Worm (Caenorhabditis elegans) whole organism, early embryonic: Measurements from ENCODE around the gene Y43F8B.7.
A peak's percentile ranks its signal among the peaks of the same experiment; 100 is the strongest.

Experiments used
- B0310.2 ChIP-seq: sonication (generic microtip); optimal IDR thresholded peaks from 2 replicates; lab custom pipeline; 2016; ENCODE audit warnings: mild to moderate bottlenecking, missing genetic modification characterization, missing compliant biosample characterization
- F13C5.2 ChIP-seq: sonication (generic microtip); optimal IDR thresholded peaks from 2 replicates; lab custom pipeline; 2017; ENCODE audit warnings: mild to moderate bottlenecking, missing genetic modification characterization, inconsistent platforms, missing compliant biosample characterization
- aly-1 ChIP-seq: sonication (generic microtip); optimal IDR thresholded peaks from 2 replicates; lab custom pipeline; 2016; ENCODE audit warnings: missing genetic modification characterization, missing compliant biosample characterization
- ama-1 ChIP-seq: fragments of 150-350 bp; optimal IDR thresholded peaks from 2 replicates; lab custom pipeline; 2014
- ceh-13 ChIP-seq: fragments of 200-800 bp; sonication (Bioruptor generic); optimal IDR thresholded peaks from 2 replicates; lab custom pipeline; 2018; ENCODE audit warnings: mild to moderate bottlenecking, missing genetic modification characterization, missing compliant biosample characterization
- ceh-36 ChIP-seq: sonication (generic microtip); optimal IDR thresholded peaks from 2 replicates; lab custom pipeline; 2016; ENCODE audit warnings: missing genetic modification characterization, inconsistent platforms, missing compliant biosample characterization
- ets-7 ChIP-seq: sonication (generic microtip); optimal IDR thresholded peaks from 2 replicates; lab custom pipeline; 2016; ENCODE audit warnings: missing genotype, missing genetic modification characterization, missing compliant biosample characterization
- flt-1 ChIP-seq: fragments of 200-800 bp; sonication (Bioruptor generic); IDR thresholded peaks from 2 replicates; pipeline ENCODE4 v1.3.6; 2022; ENCODE audit warnings: missing genetic modification characterization, missing compliant biosample characterization
- hmbx-1 ChIP-seq: sonication (generic microtip); optimal IDR thresholded peaks from 2 replicates; lab custom pipeline; 2016; ENCODE audit warnings: mild to moderate bottlenecking, missing genetic modification characterization, missing compliant biosample characterization
- hmg-4 ChIP-seq: fragments of 200-800 bp; sonication (Bioruptor generic); optimal IDR thresholded peaks from 2 replicates; lab custom pipeline; 2018; ENCODE audit warnings: mild to moderate bottlenecking, missing genetic modification characterization, missing compliant biosample characterization
- hnd-1 ChIP-seq: sonication (generic microtip); optimal IDR thresholded peaks from 2 replicates; lab custom pipeline; 2016; ENCODE audit warnings: missing genetic modification characterization, missing compliant biosample characterization
- pes-1 ChIP-seq: fragments of 200-800 bp; sonication (Bioruptor generic); IDR thresholded peaks from 2 replicates; pipeline ENCODE4 v1.3.6; 2022; ENCODE audit warnings: missing genetic modification reagents, missing genetic modification characterization, missing compliant biosample characterization
- scrt-1 ChIP-seq: fragments of 200-800 bp; sonication (Bioruptor generic); IDR thresholded peaks from 2 replicates; pipeline ENCODE4 v1.3.6; 2022; ENCODE audit warnings: missing genetic modification characterization, missing compliant biosample characterization
- sea-1 ChIP-seq: fragments of 200-800 bp; sonication (Bioruptor generic); conservative IDR thresholded peaks from 2 replicates; pipeline ENCODE4 v1.3.6; 2022; ENCODE audit warnings: missing genetic modification characterization, missing compliant biosample characterization
- tbx-11 ChIP-seq: fragments of 200-800 bp; sonication (Bioruptor generic); IDR thresholded peaks from 2 replicates; pipeline ENCODE4 v1.3.6; 2022; ENCODE audit warnings: missing genetic modification characterization, missing compliant biosample characterization
- tbx-37 ChIP-seq: fragments of 200-800 bp; sonication (Bioruptor generic); conservative IDR thresholded peaks from 2 replicates; pipeline ENCODE4 v1.3.6; 2022; ENCODE audit warnings: missing genetic modification reagents, missing genetic modification characterization, missing compliant biosample characterization
- tra-4 ChIP-seq: sonication (generic microtip); optimal IDR thresholded peaks from 2 replicates; lab custom pipeline; 2017; ENCODE audit warnings: missing genetic modification characterization, missing compliant biosample characterization

Gene Y43F8B.7

ce11 chrV:19517611-19518360 is 27.2 kb downstream of the Y43F8B.7 start:
- peak; percentile 82 for TF ChIP-seq ceh-36

DNA sequence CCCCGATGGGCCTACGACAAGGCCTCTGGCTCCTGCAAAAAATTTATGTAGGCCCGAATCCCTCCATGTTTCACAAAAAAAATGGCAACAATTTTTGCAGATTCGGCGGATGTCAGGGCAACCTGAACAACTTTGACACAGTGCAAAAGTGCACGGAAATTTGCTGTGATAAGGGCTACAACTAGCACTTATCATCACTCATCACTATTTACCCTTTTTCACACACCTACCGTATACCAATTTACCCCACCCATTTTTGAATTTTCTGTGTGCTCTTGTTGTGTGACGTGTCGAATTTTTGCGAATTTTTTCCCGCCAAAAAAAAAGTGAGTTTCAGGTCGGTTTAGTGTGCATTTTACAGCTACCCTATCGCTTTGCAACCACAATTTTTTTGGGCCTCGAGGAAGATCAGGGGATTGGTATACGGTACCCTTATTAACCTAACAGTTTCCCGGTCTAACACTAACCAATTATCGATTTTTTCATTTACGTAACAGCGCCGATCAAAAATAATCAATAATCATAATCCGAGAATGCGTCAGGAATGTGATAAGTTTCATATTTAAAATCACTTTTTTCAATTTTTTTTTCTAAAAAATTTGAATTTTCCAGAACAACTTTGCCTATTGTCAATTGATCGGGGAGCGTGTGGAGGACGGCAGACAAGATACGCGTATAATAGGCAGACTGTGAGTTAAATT is 28.1 kb downstream of the Y43F8B.7 start:
- TF ChIP-seq B0310.2 (tag; lab: Kevin White, UChicago) = no peak
- TF ChIP-seq ets-7 (tag; lab: Kevin White, UChicago) = no peak
- TF ChIP-seq flt-1 (GFP tag; lab: Robert Waterston, UW) = no peak
- no peak for TF ChIP-seq scrt-1 (GFP tag; lab: Robert Waterston, UW)
- TF ChIP-seq pes-1 = no peak

DNA sequence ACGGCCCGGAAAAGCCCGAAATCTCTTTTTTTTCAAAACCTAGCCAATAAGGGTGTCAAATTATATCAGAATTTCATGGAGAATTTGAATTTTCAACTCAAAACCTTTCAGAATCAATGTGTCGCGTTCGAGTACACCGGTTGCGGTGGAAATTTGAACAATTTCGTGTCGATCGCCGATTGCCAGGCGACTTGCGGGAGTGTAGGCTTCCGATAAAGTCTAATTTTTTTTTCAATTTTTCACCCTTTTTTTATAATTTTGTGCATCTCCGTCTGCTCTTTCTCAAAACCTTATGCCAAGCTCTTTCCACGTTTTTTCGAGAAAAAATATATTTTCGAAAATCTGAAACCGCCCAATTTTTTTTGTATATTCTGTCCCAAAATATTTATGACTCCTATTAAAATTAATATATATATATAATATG is 29.0 kb downstream of the Y43F8B.7 start:
- TF ChIP-seq ceh-36 = no peak
- no peak for TF ChIP-seq ets-7 (tag; lab: Kevin White, UChicago)
- peak; percentile 77 for TF ChIP-seq sea-1 (GFP tag; lab: Robert Waterston, UW)
- no peak for TF ChIP-seq aly-1
- peak; percentile 18 for TF ChIP-seq hnd-1
- TF ChIP-seq ama-1 (lab: Kevin White, UChicago) = peak; percentile 90

DNA sequence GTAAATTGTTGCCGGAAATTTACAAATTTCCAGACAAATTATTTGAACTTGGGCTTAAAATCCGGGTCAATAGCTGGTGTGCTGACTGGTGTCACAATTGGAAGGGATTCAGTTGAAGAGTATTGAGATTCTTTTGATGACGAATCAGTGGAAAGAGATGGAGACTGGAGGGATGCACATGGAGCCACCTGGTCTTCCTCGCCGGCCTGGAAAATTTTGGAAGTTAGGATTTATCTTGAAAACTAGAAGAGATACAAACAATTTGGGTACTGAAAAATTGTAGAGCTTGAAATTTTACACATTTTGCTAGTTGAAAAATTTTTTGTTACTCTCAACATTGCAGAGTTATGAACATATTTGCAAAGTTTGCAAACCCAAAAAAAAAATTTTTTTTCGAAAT is 29.6 kb downstream of the Y43F8B.7 start:
- TF ChIP-seq ama-1 (lab: Kevin White, UChicago) (peak; percentile 33), tbx-11 (GFP tag; lab: Robert Waterston, UW) (no peak)

ce11 chrV:19520597-19521322 is 30.2 kb downstream of the Y43F8B.7 start:
- TF ChIP-seq tbx-37 (GFP tag; lab: Robert Waterston, UW) = no peak
- no peak for TF ChIP-seq scrt-1 (GFP tag; lab: Robert Waterston, UW)
- TF ChIP-seq pes-1 = no peak
- TF ChIP-seq aly-1 = no peak
- TF ChIP-seq B0310.2 (tag; lab: Kevin White, UChicago) = no peak
- no peak for TF ChIP-seq flt-1 (GFP tag; lab: Robert Waterston, UW)
- no peak for TF ChIP-seq ceh-36
- peak; percentile 81 for TF ChIP-seq ama-1 (lab: Kevin White, UChicago)

DNA sequence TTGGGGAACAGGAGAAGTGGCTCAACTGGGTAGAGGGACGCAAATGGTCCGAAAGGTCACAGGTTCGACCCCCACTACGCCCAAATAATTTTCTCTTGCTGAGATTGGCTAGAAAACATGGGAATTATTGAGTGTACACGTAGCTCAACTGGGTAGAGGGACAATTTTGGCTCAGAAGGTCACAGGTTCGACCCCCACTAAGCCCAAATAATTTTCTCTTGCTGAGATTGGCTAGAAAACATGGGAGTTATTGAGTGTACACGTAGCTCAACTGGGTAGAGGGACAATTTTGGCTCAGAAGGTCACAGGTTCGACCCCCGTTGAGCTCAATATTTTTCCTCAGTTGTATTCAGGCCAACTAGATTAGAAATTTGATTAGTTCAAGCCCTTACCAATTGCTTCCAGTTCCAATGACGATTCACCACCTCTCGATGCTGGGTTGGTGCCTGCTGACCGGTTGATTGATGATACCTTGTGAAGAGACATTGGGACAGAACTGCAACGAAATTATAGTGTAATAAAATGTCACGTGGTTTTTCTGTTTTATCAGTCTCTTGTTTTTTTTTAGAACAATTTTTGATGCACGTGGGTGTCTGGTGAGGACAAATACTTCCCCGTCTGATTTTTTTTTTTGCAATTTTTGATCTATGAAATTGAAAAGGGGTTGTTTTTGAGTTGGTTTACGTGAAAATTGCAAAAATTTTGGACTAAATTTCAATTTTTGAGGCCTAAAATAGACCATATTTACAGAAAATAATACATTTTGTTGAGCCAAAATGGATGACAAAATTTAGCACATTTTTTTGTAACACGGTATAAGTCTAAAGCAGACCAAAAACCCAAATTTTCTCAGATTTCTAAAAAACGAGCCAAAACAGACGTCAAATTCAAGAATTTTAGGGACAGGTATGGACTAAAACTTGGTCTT is 31.1 kb downstream of the Y43F8B.7 start:
- no peak for TF ChIP-seq ets-7 (tag; lab: Kevin White, UChicago)
- TF ChIP-seq sea-1 (GFP tag; lab: Robert Waterston, UW) = peak; percentile 51; the same call in 1 of the 2 replicates
- no peak for TF ChIP-seq tra-4 (tag; lab: Kevin White, UChicago)
- peak; percentile 44; the same call in 1 of the 2 replicates for TF ChIP-seq pes-1
- 0 out of 2 replicates have a peak, but pooled peaks have one; percentile 25 for TF ChIP-seq flt-1 (GFP tag; lab: Robert Waterston, UW)
- no peak for TF ChIP-seq hmbx-1 (tag; lab: Kevin White, UChicago)

DNA sequence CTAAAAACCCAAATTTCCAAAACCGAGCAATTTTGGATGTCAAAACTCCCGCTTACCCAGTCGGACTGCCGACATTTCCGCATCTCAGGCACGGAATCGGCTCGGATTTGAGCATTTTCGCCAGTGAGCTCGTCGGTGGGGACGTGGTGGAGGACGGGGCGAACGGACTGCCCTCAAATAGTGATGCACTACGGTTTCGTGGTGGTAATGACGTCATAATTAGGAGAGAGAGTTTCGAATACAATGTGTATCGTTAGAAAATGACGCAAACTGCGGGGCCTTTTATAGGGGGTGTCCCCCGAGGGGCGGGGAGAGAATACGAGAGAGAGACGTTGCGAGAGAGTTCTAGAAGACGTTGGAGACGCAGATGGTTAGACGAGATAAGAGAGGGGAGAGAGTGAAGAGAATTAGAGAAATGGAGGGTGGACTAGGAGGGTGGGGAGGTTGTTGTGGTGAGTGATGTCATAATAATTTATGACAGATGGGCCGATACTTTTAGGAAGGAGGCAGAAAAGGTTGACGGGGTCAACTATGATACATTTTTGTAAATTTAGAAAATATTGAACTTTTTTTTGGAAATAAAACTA is 32.1 kb downstream of the Y43F8B.7 start:
- TF ChIP-seq flt-1 (GFP tag; lab: Robert Waterston, UW) (no peak; the same call in 1 of the 2 replicates), hmg-4 (GFP tag; lab: Kevin White, UChicago) (peak; percentile 95), aly-1 (no peak), hmbx-1 (tag; lab: Kevin White, UChicago) (peak; percentile 61), pes-1 (peak; percentile 61; the same call in 1 of the 2 replicates), tra-4 (tag; lab: Kevin White, UChicago) (no peak), sea-1 (GFP tag; lab: Robert Waterston, UW) (peak; percentile 85), ets-7 (tag; lab: Kevin White, UChicago) (no peak), B0310.2 (tag; lab: Kevin White, UChicago) (peak; percentile 60), tbx-37 (GFP tag; lab: Robert Waterston, UW) (no peak), ama-1 (lab: Kevin White, UChicago) (peak; percentile 99), scrt-1 (GFP tag; lab: Robert Waterston, UW) (peak; percentile 62; the same call in 1 of the 2 replicates), ceh-13 (peak; percentile 52), F13C5.2 (tag; lab: Kevin White, UChicago) (peak; percentile 62), tbx-11 (GFP tag; lab: Robert Waterston, UW) (peak; percentile 70), ceh-36 (peak; percentile 68), hnd-1 (peak; percentile 30)
